Fruit fly (Drosophila melanogaster): ENCODE data around the gene CG9030.

CG9030 gene

dm6 chrX:14955050-14955783, at the start of gene CG9030, which contains the start of gene eag:
Gene CG9030 (minus strand): TSS chrX:14955100.
Gene eag (plus strand): TSS chrX:14955477.
- TF ChIP-seq EcR (GFP tag; optimal IDR thresholded peaks at IDR 0.05) = no peak
- TF ChIP-seq pan (optimal IDR thresholded peaks at IDR 0.05) = no peak
- TF ChIP-seq CG8478 (optimal IDR thresholded peaks at IDR 0.05) = no peak
- TF ChIP-seq psq (optimal IDR thresholded peaks at IDR 0.05) = no peak
- TF ChIP-seq usp (GFP tag; optimal IDR thresholded peaks at IDR 0.05) = no peak
- no peak for TF ChIP-seq Dll (optimal IDR thresholded peaks at IDR 0.05)

- TF ChIP-seq psq (optimal IDR thresholded peaks at IDR 0.05) (no peak), usp (GFP tag; optimal IDR thresholded peaks at IDR 0.05) (no peak), CG8478 (optimal IDR thresholded peaks at IDR 0.05) (no peak), pan (optimal IDR thresholded peaks at IDR 0.05) (no peak), EcR (GFP tag; optimal IDR thresholded peaks at IDR 0.05) (no peak), Dll (optimal IDR thresholded peaks at IDR 0.05) (no peak)
Measured at dm6 chrX:14960856-14961255, 6.0 kb upstream of the CG9030 start.

dm6 chrX:14953896-14954295, 1.0 kb downstream of the CG9030 start:
- TF ChIP-seq CG8478 (optimal IDR thresholded peaks at IDR 0.05) (no peak), pan (optimal IDR thresholded peaks at IDR 0.05) (no peak), psq (optimal IDR thresholded peaks at IDR 0.05) (no peak), EcR (GFP tag; optimal IDR thresholded peaks at IDR 0.05) (no peak), usp (GFP tag; optimal IDR thresholded peaks at IDR 0.05) (no peak), Dll (optimal IDR thresholded peaks at IDR 0.05) (no peak)

dm6 chrX:14952845-14953720, 1.8 kb downstream of the CG9030 start, which contains the start of gene pdgy:
Gene pdgy (minus strand): TSS chrX:14953532.
- TF ChIP-seq psq (optimal IDR thresholded peaks at IDR 0.05) = no peak
- TF ChIP-seq CG8478 (optimal IDR thresholded peaks at IDR 0.05) = no peak
- no peak for TF ChIP-seq pan (optimal IDR thresholded peaks at IDR 0.05)
- no peak for TF ChIP-seq usp (GFP tag; optimal IDR thresholded peaks at IDR 0.05)
- TF ChIP-seq Dll (optimal IDR thresholded peaks at IDR 0.05) = peak; percentile 7
- no peak for TF ChIP-seq EcR (GFP tag; optimal IDR thresholded peaks at IDR 0.05)

dm6 chrX:14952097-14952844, 2.6 kb downstream of the CG9030 start:
- TF ChIP-seq CG8478 (optimal IDR thresholded peaks at IDR 0.05) (no peak), Dll (optimal IDR thresholded peaks at IDR 0.05) (no peak), EcR (GFP tag; optimal IDR thresholded peaks at IDR 0.05) (no peak), usp (GFP tag; optimal IDR thresholded peaks at IDR 0.05) (no peak), psq (optimal IDR thresholded peaks at IDR 0.05) (no peak), pan (optimal IDR thresholded peaks at IDR 0.05) (no peak)

- no peak for TF ChIP-seq EcR (GFP tag; optimal IDR thresholded peaks at IDR 0.05)
- TF ChIP-seq usp (GFP tag; optimal IDR thresholded peaks at IDR 0.05) = no peak
- TF ChIP-seq psq (optimal IDR thresholded peaks at IDR 0.05) = no peak
- TF ChIP-seq pan (optimal IDR thresholded peaks at IDR 0.05) = no peak
- no peak for TF ChIP-seq CG8478 (optimal IDR thresholded peaks at IDR 0.05)
- TF ChIP-seq Dll (optimal IDR thresholded peaks at IDR 0.05) = no peak
Measured at dm6 chrX:14951346-14951862, 3.5 kb downstream of the CG9030 start.

- TF ChIP-seq EcR (GFP tag; optimal IDR thresholded peaks at IDR 0.05) (no peak), Dll (optimal IDR thresholded peaks at IDR 0.05) (peak; percentile 8)
Measured at dm6 chrX:14950273-14951272, 4.3 kb downstream of the CG9030 start.

- no peak for TF ChIP-seq usp (GFP tag; optimal IDR thresholded peaks at IDR 0.05)
- TF ChIP-seq EcR (GFP tag; optimal IDR thresholded peaks at IDR 0.05) = no peak
- TF ChIP-seq Dll (optimal IDR thresholded peaks at IDR 0.05) = no peak
- no peak for TF ChIP-seq pan (optimal IDR thresholded peaks at IDR 0.05)
- no peak for TF ChIP-seq psq (optimal IDR thresholded peaks at IDR 0.05)
- TF ChIP-seq CG8478 (optimal IDR thresholded peaks at IDR 0.05) = no peak
Measured at dm6 chrX:14949227-14949626, 5.7 kb downstream of the CG9030 start.

- no peak for TF ChIP-seq usp (GFP tag; optimal IDR thresholded peaks at IDR 0.05)
- no peak for TF ChIP-seq pan (optimal IDR thresholded peaks at IDR 0.05)
- no peak for TF ChIP-seq Dll (optimal IDR thresholded peaks at IDR 0.05)
- TF ChIP-seq EcR (GFP tag; optimal IDR thresholded peaks at IDR 0.05) = no peak
- TF ChIP-seq psq (optimal IDR thresholded peaks at IDR 0.05) = no peak
- TF ChIP-seq CG8478 (optimal IDR thresholded peaks at IDR 0.05) = no peak
Measured at dm6 chrX:14947399-14947798, 7.5 kb downstream of the CG9030 start.

- TF ChIP-seq usp (GFP tag; optimal IDR thresholded peaks at IDR 0.05) = no peak
- no peak for TF ChIP-seq CG8478 (optimal IDR thresholded peaks at IDR 0.05)
- no peak for TF ChIP-seq psq (optimal IDR thresholded peaks at IDR 0.05)
- no peak for TF ChIP-seq pan (optimal IDR thresholded peaks at IDR 0.05)
- TF ChIP-seq Dll (optimal IDR thresholded peaks at IDR 0.05) = no peak
- no peak for TF ChIP-seq EcR (GFP tag; optimal IDR thresholded peaks at IDR 0.05)
Measured at dm6 chrX:14946522-14946921, 8.4 kb downstream of the CG9030 start.
